Fruit fly (Drosophila melanogaster) whole organism, adult: ENCODE measurements around the gene Pex1.
A peak's percentile ranks its signal among the peaks of the same experiment; 100 is the strongest.

ENCODE experiments used
- CG11617 ChIP-seq: fragments of 200-800 bp; sonication (Bioruptor generic); optimal IDR thresholded peaks from 2 replicates; lab custom pipeline; 2017; ENCODE audit warnings: mild to moderate bottlenecking, missing biosample characterization, missing genetic modification reagents, missing genetic modification characterization
- CG12768 ChIP-seq: fragments of 200-800 bp; sonication (Bioruptor generic); optimal IDR thresholded peaks from 2 replicates; lab custom pipeline; 2017; ENCODE audit warnings: missing biosample characterization, missing genetic modification characterization, mild to moderate bottlenecking, moderate library complexity, missing genetic modification reagents
- CG14711 ChIP-seq: fragments of 200-800 bp; sonication (Bioruptor generic); optimal IDR thresholded peaks from 2 replicates; lab custom pipeline; 2018; ENCODE audit warnings: missing biosample characterization, mild to moderate bottlenecking, missing genetic modification characterization, moderate library complexity
- CG1620 ChIP-seq: fragments of 200-800 bp; sonication (Bioruptor generic); optimal IDR thresholded peaks from 2 replicates; lab custom pipeline; 2016; ENCODE audit warnings: missing biosample characterization, missing genetic modification characterization
- CG33017 ChIP-seq: fragments of 200-800 bp; sonication (Bioruptor generic); optimal IDR thresholded peaks from 2 replicates; lab custom pipeline; 2018; ENCODE audit warnings: missing biosample characterization, mild to moderate bottlenecking, missing genetic modification characterization, moderate library complexity
- CG5204 ChIP-seq: fragments of 200-800 bp; sonication (Bioruptor generic); optimal IDR thresholded peaks from 2 replicates; lab custom pipeline; 2016; ENCODE audit warnings: missing biosample characterization, missing genetic modification characterization
- CG7045 ChIP-seq: fragments of 200-800 bp; sonication (Bioruptor generic); optimal IDR thresholded peaks from 2 replicates; lab custom pipeline; 2017; ENCODE audit warnings: missing biosample characterization, mild to moderate bottlenecking, missing genetic modification characterization
- CG7101 ChIP-seq: fragments of 200-800 bp; sonication (Bioruptor generic); optimal IDR thresholded peaks from 2 replicates; lab custom pipeline; 2018; ENCODE audit warnings: missing biosample characterization, mild to moderate bottlenecking, missing genetic modification characterization, moderate library complexity
- Clk ChIP-seq: fragments of 200-800 bp; sonication (Bioruptor generic); optimal IDR thresholded peaks from 2 replicates; lab custom pipeline; 2017; ENCODE audit warnings: missing biosample characterization, missing genetic modification characterization
- Crg-1 ChIP-seq: fragments of 200-800 bp; sonication (Bioruptor generic); optimal IDR thresholded peaks from 2 replicates; lab custom pipeline; 2016; ENCODE audit warnings: missing biosample characterization, missing genetic modification characterization
- Hr96 ChIP-seq: fragments of 200-800 bp; sonication (Bioruptor generic); optimal IDR thresholded peaks from 2 replicates; lab custom pipeline; 2016; ENCODE audit warnings: missing biosample characterization, missing genetic modification characterization
- Mnt ChIP-seq: fragments of 200-800 bp; sonication (Bioruptor generic); optimal IDR thresholded peaks from 2 replicates; lab custom pipeline; 2016; ENCODE audit warnings: missing biosample characterization, mild to moderate bottlenecking, missing genetic modification characterization
- bab1 ChIP-seq: fragments of 200-800 bp; sonication (Bioruptor generic); optimal IDR thresholded peaks from 3 replicates; lab custom pipeline; 2019; ENCODE audit warnings: missing biosample characterization, mild to moderate bottlenecking, missing genetic modification characterization, moderate library complexity
- cic ChIP-seq: fragments of 200-800 bp; sonication (Bioruptor generic); optimal IDR thresholded peaks from 2 replicates; lab custom pipeline; 2017; ENCODE audit warnings: missing biosample characterization, mild to moderate bottlenecking, missing genetic modification characterization, moderate library complexity
- cnc ChIP-seq, 2 experiments: fragments of >200 bp; optimal IDR thresholded peaks; 2 replicates each; lab custom pipeline; 2017
- kay ChIP-seq: fragments of 200-800 bp; sonication (Bioruptor generic); peaks from one replicate; lab custom pipeline; 2016; ENCODE audit warnings: missing biosample characterization, missing genetic modification characterization, borderline replicate concordance
- ovo ChIP-seq: fragments of 200-800 bp; sonication (Bioruptor generic); optimal IDR thresholded peaks from 2 replicates; lab custom pipeline; 2016; ENCODE audit warnings: missing biosample characterization, missing genetic modification characterization
- tj ChIP-seq: fragments of 200-800 bp; sonication (Bioruptor generic); optimal IDR thresholded peaks from 3 replicates; lab custom pipeline; 2017; ENCODE audit warnings: missing biosample characterization, mild to moderate bottlenecking, missing genetic modification characterization, moderate library complexity
- toe ChIP-seq: fragments of 200-800 bp; sonication (Bioruptor generic); optimal IDR thresholded peaks from 2 replicates; lab custom pipeline; 2016; ENCODE audit warnings: missing biosample characterization, missing genetic modification characterization

The Pex1 gene

DNA sequence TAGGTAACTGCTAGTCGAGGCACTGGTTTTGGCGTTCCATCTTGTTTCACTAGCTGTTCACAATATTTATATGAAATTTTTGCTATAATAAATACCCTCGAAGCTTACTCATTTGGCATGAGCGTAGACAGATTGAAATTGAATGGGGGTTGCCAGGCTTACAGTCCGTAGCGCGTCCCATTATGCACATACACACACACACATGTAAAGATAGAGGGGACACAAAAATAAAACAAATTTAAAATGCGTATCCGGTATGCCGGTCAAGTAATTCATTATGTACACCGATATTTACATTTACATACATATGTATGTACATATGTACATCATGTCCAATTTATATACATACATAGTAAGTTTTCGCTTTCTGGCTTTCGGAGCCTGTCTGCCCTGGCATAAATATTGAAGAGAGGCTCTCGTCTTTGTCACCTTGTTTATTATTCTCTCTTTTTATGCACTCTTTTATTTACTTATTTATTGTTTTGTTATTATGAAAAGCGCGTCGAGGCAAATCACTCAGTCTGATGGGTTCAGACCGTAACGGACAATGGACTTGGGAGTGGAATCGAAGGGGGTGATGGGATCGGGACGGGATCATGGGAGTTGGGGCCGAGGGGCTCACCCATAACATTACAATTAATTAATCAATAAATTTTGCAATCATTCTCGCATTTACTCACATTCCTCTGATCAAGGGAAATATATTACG is 12.3 kb upstream of the Pex1 start:
- TF ChIP-seq kay (no peak), CG7101 (tag; lab: Kevin White, UChicago) (no peak), CG14711 (tag; lab: Kevin White, UChicago) (peak; percentile 6), Mnt (GFP tag; lab: Kevin White, UChicago) (no peak), tj (GFP tag; lab: Kevin White, UChicago) (no peak), cnc (optimal IDR thresholded peaks at IDR 0.05; lab: Kevin White, UChicago) (no peak), CG1620 (GFP tag; lab: Kevin White, UChicago) (no peak)

dm6 chr3L:14062702-14063101 is 9.0 kb upstream of the Pex1 start:
- TF ChIP-seq CG33017 (tag; lab: Kevin White, UChicago) (no peak), kay (no peak), toe (GFP tag; lab: Kevin White, UChicago) (no peak), Mnt (GFP tag; lab: Kevin White, UChicago) (no peak), CG5204 (GFP tag; lab: Kevin White, UChicago) (no peak), cic (GFP tag; lab: Kevin White, UChicago) (no peak), Clk (GFP tag; lab: Kevin White, UChicago) (no peak), CG12768 (no peak), Hr96 (no peak), tj (GFP tag; lab: Kevin White, UChicago) (no peak), CG7101 (tag; lab: Kevin White, UChicago) (no peak), CG7045 (no peak), CG1620 (GFP tag; lab: Kevin White, UChicago) (no peak), Crg-1 (no peak), bab1 (no peak), ovo (GFP tag; lab: Kevin White, UChicago) (no peak), CG14711 (tag; lab: Kevin White, UChicago) (no peak), CG11617 (GFP tag; lab: Kevin White, UChicago) (no peak)

DNA sequence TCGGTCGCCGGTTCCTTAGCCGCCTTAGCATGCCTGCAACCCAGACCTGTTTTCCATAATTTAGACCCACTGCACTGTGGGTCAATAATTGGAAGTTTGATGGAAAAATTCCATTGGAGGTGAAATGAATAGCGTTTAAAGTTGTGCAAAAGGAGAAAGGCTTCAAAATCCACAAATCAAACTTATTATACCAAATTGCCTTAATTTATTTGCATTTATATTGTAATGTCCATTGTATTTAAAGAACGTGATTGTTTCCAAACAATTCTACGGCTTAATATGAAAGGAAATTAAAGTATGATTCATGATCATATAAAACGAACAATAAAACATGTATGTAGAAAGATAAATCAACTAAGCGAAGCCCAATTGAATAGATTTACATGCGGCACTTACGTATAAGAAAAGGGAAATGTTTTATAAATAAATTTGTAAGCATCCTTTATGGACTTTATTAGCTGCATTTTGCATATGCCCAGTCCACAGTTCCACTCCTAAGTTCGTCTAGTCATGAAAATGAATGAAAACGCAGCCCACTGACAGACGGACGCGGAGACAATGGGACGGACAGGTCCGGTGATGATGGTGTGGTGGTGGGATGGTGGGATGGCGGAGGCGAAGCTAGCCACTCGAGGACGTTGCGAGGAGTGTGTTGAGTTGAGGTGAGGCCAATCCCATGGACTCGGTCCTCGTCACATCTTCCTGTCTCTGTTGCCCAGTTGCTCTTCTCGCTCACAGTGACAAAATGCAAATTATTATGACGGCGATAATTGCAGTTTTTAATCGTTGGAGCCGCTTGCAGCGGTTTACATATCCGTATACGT is 8.2 kb upstream of the Pex1 start:
- TF ChIP-seq CG1620 (GFP tag; lab: Kevin White, UChicago) (no peak), Mnt (GFP tag; lab: Kevin White, UChicago) (no peak), kay (no peak), cic (GFP tag; lab: Kevin White, UChicago) (no peak), toe (GFP tag; lab: Kevin White, UChicago) (no peak)

DNA sequence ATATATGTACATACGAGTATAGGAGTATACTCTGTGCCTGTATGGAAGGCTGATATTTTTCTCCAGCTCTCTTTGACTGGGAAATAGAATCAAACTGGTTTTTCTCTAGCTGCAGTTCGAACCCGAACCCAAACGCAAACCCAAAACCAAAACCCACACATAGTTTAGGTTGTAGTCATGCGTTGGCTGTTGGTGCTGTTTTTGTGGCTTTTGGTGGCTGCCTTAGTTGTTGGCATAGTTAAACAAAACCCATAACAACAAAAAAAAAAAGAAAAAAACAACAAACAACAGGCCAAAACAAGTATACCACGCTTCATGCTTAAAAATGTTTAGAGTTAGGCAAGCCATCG is 7.7 kb upstream of the Pex1 start:
- TF ChIP-seq CG5204 (GFP tag; lab: Kevin White, UChicago) = no peak
- TF ChIP-seq Crg-1 = no peak
- no peak for TF ChIP-seq CG33017 (tag; lab: Kevin White, UChicago)
- TF ChIP-seq CG12768 = no peak
- no peak for TF ChIP-seq CG14711 (tag; lab: Kevin White, UChicago)
- TF ChIP-seq CG7101 (tag; lab: Kevin White, UChicago) = no peak
- TF ChIP-seq tj (GFP tag; lab: Kevin White, UChicago) = no peak
- TF ChIP-seq cnc (optimal IDR thresholded peaks at IDR 0.05; lab: Kevin White, UChicago) = no peak

- no peak for TF ChIP-seq CG1620 (GFP tag; lab: Kevin White, UChicago)
- no peak for TF ChIP-seq Mnt (GFP tag; lab: Kevin White, UChicago)
- no peak for TF ChIP-seq Crg-1
- no peak for TF ChIP-seq CG12768
- TF ChIP-seq Hr96 = no peak
- TF ChIP-seq ovo (GFP tag; lab: Kevin White, UChicago) = no peak
- TF ChIP-seq cnc (optimal IDR thresholded peaks at IDR 0.05; lab: Kevin White, UChicago) = no peak
- no peak for TF ChIP-seq Clk (GFP tag; lab: Kevin White, UChicago)
- TF ChIP-seq CG5204 (GFP tag; lab: Kevin White, UChicago) = no peak
- TF ChIP-seq CG33017 (tag; lab: Kevin White, UChicago) = no peak
- no peak for TF ChIP-seq bab1
- TF ChIP-seq CG14711 (tag; lab: Kevin White, UChicago) = no peak
- no peak for TF ChIP-seq tj (GFP tag; lab: Kevin White, UChicago)
- TF ChIP-seq toe (GFP tag; lab: Kevin White, UChicago) = no peak
- TF ChIP-seq kay = no peak
- TF ChIP-seq CG11617 (GFP tag; lab: Kevin White, UChicago) = no peak
- no peak for TF ChIP-seq CG7045
These were observed 3.8 kb downstream of the Pex1 start, which contains the start of gene btl for dm6 chr3L:14075472-14075871. Gene btl (plus strand): TSS chr3L:14075772.

DNA sequence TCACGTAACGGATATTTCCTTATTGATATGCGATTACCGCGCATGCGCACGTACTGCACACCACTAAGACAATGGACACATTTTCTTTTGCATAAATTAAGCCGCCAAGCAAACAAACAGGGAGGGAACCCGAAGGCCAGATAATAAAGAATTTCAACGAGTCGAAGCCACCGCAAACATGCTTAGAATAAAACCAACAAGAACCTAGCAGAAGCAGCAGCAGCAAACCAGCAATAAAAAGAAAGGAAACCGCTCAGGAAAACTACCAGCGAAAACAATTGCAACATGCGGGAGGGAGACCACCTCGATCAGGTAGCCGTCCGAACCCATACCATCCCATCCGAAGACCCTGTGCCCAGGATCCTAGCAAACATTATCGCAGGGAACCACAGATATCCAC is 4.9 kb downstream of the Pex1 start:
- TF ChIP-seq CG14711 (tag; lab: Kevin White, UChicago) (no peak), tj (GFP tag; lab: Kevin White, UChicago) (no peak), CG11617 (GFP tag; lab: Kevin White, UChicago) (no peak), CG5204 (GFP tag; lab: Kevin White, UChicago) (no peak), cic (GFP tag; lab: Kevin White, UChicago) (no peak), toe (GFP tag; lab: Kevin White, UChicago) (no peak), CG33017 (tag; lab: Kevin White, UChicago) (no peak), CG7101 (tag; lab: Kevin White, UChicago) (no peak), Mnt (GFP tag; lab: Kevin White, UChicago) (no peak)
